Fruit fly (Drosophila melanogaster) whole organism, embryonic: ENCODE measurements around the gene rt.

ENCODE experiments used
- Bteb2 ChIP-seq: fragments of 200-800 bp; sonication (Bioruptor generic); optimal IDR thresholded peaks from 2 replicates; lab custom pipeline; 2016; ENCODE audit warnings: missing biosample characterization, missing genetic modification characterization
- CG13287 ChIP-seq: fragments of 200-800 bp; sonication (Bioruptor generic); IDR thresholded peaks from 2 replicates; pipeline ENCODE4 v1.3.6; 2022; ENCODE audit warnings: missing biosample characterization, missing genetic modification characterization; ENCODE audit not compliant: partially characterized antibody
- CoRest ChIP-seq: fragments of 200-800 bp; sonication (Bioruptor generic); optimal IDR thresholded peaks from 3 replicates; lab custom pipeline; 2018; ENCODE audit warnings: missing biosample characterization, mild to moderate bottlenecking, missing genetic modification characterization, moderate library complexity
- E2f2 ChIP-seq: fragments of 200-800 bp; sonication (Bioruptor generic); IDR thresholded peaks from 2 replicates; pipeline ENCODE4 v1.3.6; 2022; ENCODE audit warnings: missing biosample characterization, missing genetic modification characterization
- HmgZ ChIP-seq: fragments of 200-800 bp; sonication (Bioruptor generic); optimal IDR thresholded peaks from 2 replicates; lab custom pipeline; 2018; ENCODE audit warnings: missing biosample characterization, mild to moderate bottlenecking, missing genetic modification characterization
- br ChIP-seq: fragments of >200 bp; optimal IDR thresholded peaks from 2 replicates; lab custom pipeline; 2017
- dysf ChIP-seq: fragments of 200-800 bp; sonication (Bioruptor generic); IDR thresholded peaks from 3 replicates; pipeline ENCODE4 v1.3.6; 2022; ENCODE audit warnings: missing biosample characterization, missing genetic modification characterization
- grn ChIP-seq: fragments of 200-800 bp; sonication (Bioruptor generic); optimal IDR thresholded peaks from 3 replicates; lab custom pipeline; 2017; ENCODE audit warnings: missing biosample characterization, missing genetic modification characterization
- nerfin-1 ChIP-seq: fragments of 200-800 bp; sonication (Bioruptor generic); optimal IDR thresholded peaks from 3 replicates; lab custom pipeline; 2019; ENCODE audit warnings: missing biosample characterization, mild to moderate bottlenecking, missing genetic modification characterization, moderate library complexity
- p53 ChIP-seq: fragments of 200-800 bp; sonication (Bioruptor generic); optimal IDR thresholded peaks from 2 replicates; lab custom pipeline; 2016; ENCODE audit warnings: missing biosample characterization, missing genetic modification characterization
- ttk ChIP-seq: fragments of 200-800 bp; sonication (Bioruptor generic); IDR thresholded peaks from 2 replicates; pipeline ENCODE4 v2.1.2; 2022; ENCODE audit warnings: missing biosample characterization, missing genetic modification characterization
- tx ChIP-seq: fragments of 200-800 bp; sonication (Bioruptor generic); optimal IDR thresholded peaks from 2 replicates; lab custom pipeline; 2016; ENCODE audit warnings: missing biosample characterization, missing genetic modification characterization
- zfh2 ChIP-seq: fragments of 200-800 bp; sonication (Bioruptor generic); optimal IDR thresholded peaks from 2 replicates; lab custom pipeline; 2016; ENCODE audit warnings: missing biosample characterization, missing genetic modification characterization

DNA sequence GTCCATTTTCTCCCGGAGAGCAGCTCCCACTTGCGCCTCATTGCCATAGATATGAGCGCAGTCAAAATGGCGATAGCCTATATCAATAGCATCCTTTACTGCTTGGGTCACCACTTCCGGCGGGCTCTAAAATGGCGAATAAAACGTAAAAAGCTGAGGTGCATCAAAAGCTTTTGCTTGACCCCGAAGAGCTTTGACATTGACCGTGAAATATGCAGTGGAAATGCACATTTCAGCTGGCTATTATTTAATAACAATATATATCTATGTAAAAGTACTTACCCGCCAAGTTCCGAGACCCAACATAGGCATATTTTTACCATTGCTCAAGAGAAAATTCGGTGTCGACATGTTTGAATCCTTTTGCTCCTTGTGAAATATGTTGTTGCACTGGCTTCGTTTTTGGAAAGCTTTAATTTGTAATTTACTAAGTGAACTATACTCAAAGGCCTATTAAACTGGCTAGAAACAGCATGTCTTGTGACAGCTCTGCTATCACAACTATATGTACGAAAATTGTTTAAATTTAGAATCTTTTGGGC, 38.1 kb upstream of the rt start, which contains the start of gene CG6083:
- TF ChIP-seq CG13287 (GFP tag; lab: Robert Waterston, UW) (no peak), HmgZ (tag; lab: Kevin White, UChicago) (no peak), grn (GFP tag; lab: Kevin White, UChicago) (no peak), E2f2 (no peak), zfh2 (no peak), ttk (GFP tag; lab: Robert Waterston, UW) (no peak), br (lab: Kevin White, UChicago) (no peak), nerfin-1 (tag; lab: Kevin White, UChicago) (no peak), dysf (GFP tag; lab: Robert Waterston, UW) (no peak), tx (GFP tag; lab: Kevin White, UChicago) (no peak), Bteb2 (no peak), CoRest (tag; lab: Kevin White, UChicago) (no peak), p53 (GFP tag; lab: Kevin White, UChicago) (no peak)
